Fruit fly (Drosophila melanogaster) whole organism: ENCODE results near the gene Mp.

Source experiments
- CG8478 ChIP-seq: fragments of >200 bp; optimal IDR thresholded peaks from 2 replicates; lab custom pipeline; 2018; ENCODE audit warnings: inconsistent platforms
- EcR ChIP-seq, 2 experiments: fragments of >200 bp; optimal IDR thresholded peaks; 2 replicates each; lab custom pipeline; 2017; ENCODE audit warnings: missing biosample characterization in 2 of 2, missing genetic modification characterization in 2 of 2, missing genetic modification reagents in 2 of 2
- pan ChIP-seq: fragments of >200 bp; optimal IDR thresholded peaks from 2 replicates; lab custom pipeline; 2017
- usp ChIP-seq: fragments of >200 bp; optimal IDR thresholded peaks from 2 replicates; lab custom pipeline; 2017; ENCODE audit warnings: missing biosample characterization, missing genetic modification characterization, mixed read lengths

dm6 chr3L:6996907-6997306 is 1.7 kb upstream of the Mp start:
- TF ChIP-seq usp (no peak), pan (lab: Kevin White, UChicago) (no peak), EcR (GFP tag; optimal IDR thresholded peaks at IDR 0.05; lab: Kevin White, UChicago) (no peak), CG8478 (lab: Kevin White, UChicago) (no peak)
